ENCODE assay signal across 3 worm cellular contexts in genomic region chrIII:10791233-10791632, ce11.
TF ChIP-seq lines count a peak whose summit lies in the region.

No protein-coding gene starts in this region.

TF ChIP-seq in whole organism, L3 larva, 47 proteins besides CTCF, POLR2A, EP300 and RAD21:
- TF ChIP-seq ceh-28 (tag; optimal IDR thresholded peaks at IDR 0.05; lab: Kevin White, UChicago), result peak; percentile 73
- no peak for TF ChIP-seq tbx-2 (tag; optimal IDR thresholded peaks at IDR 0.05; lab: Kevin White, UChicago)

TF ChIP-seq in whole organism, L4 larva, 104 proteins besides CTCF, POLR2A, EP300 and RAD21:
- TF ChIP-seq ceh-28 (tag; optimal IDR thresholded peaks at IDR 0.05; lab: Kevin White, UChicago), result peak; percentile 80
- no peak for TF ChIP-seq skn-1 (tag; optimal IDR thresholded peaks at IDR 0.05; lab: Kevin White, UChicago)
- peak; percentile 16 for TF ChIP-seq aha-1 (tag; lab: Kevin White, UChicago)
- TF ChIP-seq hmg-1.1 (GFP tag; IDR thresholded peaks at IDR 0.05; lab: Robert Waterston, UW), result no peak

TF ChIP-seq in whole organism, midembryonic, 9 proteins besides CTCF, POLR2A, EP300 and RAD21:
- TF ChIP-seq T22C8.4 (GFP tag; IDR thresholded peaks at IDR 0.05; lab: Robert Waterston, UW), result peak; percentile 73
- TF ChIP-seq cog-1 (tag; optimal IDR thresholded peaks at IDR 0.05; lab: Kevin White, UChicago), result no peak

Comparison
In these comparisons a context has a peak if more than half of its experiments do, and no peak if none do; other contexts are left out.
1. Of the 28 proteins assayed by ChIP-seq in both whole organism, L4 larva and whole organism, L3 larva: peak only in whole organism, L4 larva: none; only in whole organism, L3 larva: none; in both: ceh-28; in neither: 27.